Worm (Caenorhabditis elegans) whole organism, young adult: ENCODE data around the gene ced-9.

ENCODE experiments used
- ama-1 ChIP-seq, 3 experiments: fragments of 150-350 bp in 1 of 3; sonication (generic microtip) in 2 of 3; optimal IDR thresholded peaks; 2 replicates each; lab custom pipeline; 2014 to 2018; ENCODE audit warnings: missing biosample characterization in 2 of 3, missing genetic modification characterization in 2 of 3, missing genetic modification reagents in 2 of 3
- nhr-179 ChIP-seq: sonication (generic microtip); optimal IDR thresholded peaks from 2 replicates; lab custom pipeline; 2016; ENCODE audit warnings: mild to moderate bottlenecking, missing genetic modification characterization, missing compliant biosample characterization
- zim-3 ChIP-seq: sonication (generic microtip); optimal IDR thresholded peaks from 2 replicates; lab custom pipeline; 2017; ENCODE audit warnings: mild to moderate bottlenecking, missing genetic modification characterization, moderate library complexity, missing compliant biosample characterization

ce11 chrIII:10381473-10381872 lies 46.5 kb downstream of the ced-9 start, which contains the start of gene C38H2.2:
- TF ChIP-seq zim-3 (tag; lab: Kevin White, UChicago): no peak
- TF ChIP-seq ama-1 (optimal IDR thresholded peaks at IDR 0.05; lab: Kevin White, UChicago): no peak
- TF ChIP-seq ama-1 (GFP tag; optimal IDR thresholded peaks at IDR 0.05; lab: Kevin White, UChicago): no peak
- no peak for TF ChIP-seq nhr-179
